Worm (Caenorhabditis elegans): ENCODE measurements around the gene C28D4.10.

C28D4.10 gene

ce11 chrIV:9717844-9718243 lies 20.4 kb upstream of the C28D4.10 start:
- TF ChIP-seq C16A3.4 (tag; optimal IDR thresholded peaks at IDR 0.05): no peak
- TF ChIP-seq alr-1 (tag; optimal IDR thresholded peaks at IDR 0.05; ENCODE audit: borderline replicate concordance): no peak
- no peak for TF ChIP-seq ets-5 (GFP tag; IDR thresholded peaks at IDR 0.05)
- no peak for TF ChIP-seq fkh-8 (tag; optimal IDR thresholded peaks at IDR 0.05)
- no peak for TF ChIP-seq Y116A8C.19 (tag; optimal IDR thresholded peaks at IDR 0.05; ENCODE audit: borderline replicate concordance)
- TF ChIP-seq xbp-1 (tag; optimal IDR thresholded peaks at IDR 0.05): no peak
- no peak for TF ChIP-seq sox-4 (tag; optimal IDR thresholded peaks at IDR 0.05)

ce11 chrIV:9718396-9718795 lies 19.9 kb upstream of the C28D4.10 start:
- no peak for TF ChIP-seq ceh-8 (GFP tag; optimal IDR thresholded peaks at IDR 0.05)
- no peak; the same call in 1 of the 2 replicates for TF ChIP-seq isw-1 (GFP tag; IDR thresholded peaks at IDR 0.05)
- peak; percentile 22 for TF ChIP-seq lin-15B (tag; optimal IDR thresholded peaks at IDR 0.05)
- TF ChIP-seq mab-9 (GFP tag; IDR thresholded peaks at IDR 0.05): no peak
- no peak for TF ChIP-seq ceh-63 (GFP tag; optimal IDR thresholded peaks at IDR 0.05)
- peak in 2 of 3 experiments; percentile 0 to 40 for TF ChIP-seq dpl-1 (GFP tag; optimal IDR thresholded peaks at IDR 0.05)
- TF ChIP-seq nhr-47 (tag; optimal IDR thresholded peaks at IDR 0.05): peak; percentile 70
- no peak for TF ChIP-seq zip-4 (GFP tag; optimal IDR thresholded peaks at IDR 0.05)
- TF ChIP-seq C16A3.4 (tag; optimal IDR thresholded peaks at IDR 0.05): peak; percentile 73
- TF ChIP-seq F16B12.6 (tag; optimal IDR thresholded peaks at IDR 0.05): no peak
- TF ChIP-seq ces-1 (GFP tag; optimal IDR thresholded peaks at IDR 0.05): no peak
- no peak for TF ChIP-seq tlp-1 (tag; optimal IDR thresholded peaks at IDR 0.05)
- no peak for TF ChIP-seq C34B4.2 (tag; optimal IDR thresholded peaks at IDR 0.05)
- peak; percentile 51 for TF ChIP-seq nhr-77 (tag; optimal IDR thresholded peaks at IDR 0.05)
- TF ChIP-seq efl-1 (optimal IDR thresholded peaks at IDR 0.05): peak; percentile 56 to 66
- TF ChIP-seq efl-1 (GFP tag; optimal IDR thresholded peaks at IDR 0.05 in 1 of 2): peak; percentile 32 to 94
- TF ChIP-seq elt-3 (tag; optimal IDR thresholded peaks at IDR 0.05): peak in 2 of 6 experiments; percentile 15 to 62
- peak; percentile 73 for TF ChIP-seq unc-130 (tag; optimal IDR thresholded peaks at IDR 0.05)
- TF ChIP-seq egl-13 (tag; optimal IDR thresholded peaks at IDR 0.05): no peak
- TF ChIP-seq aha-1 (tag; optimal IDR thresholded peaks at IDR 0.05): peak; percentile 24
- peak; percentile 63 for TF ChIP-seq unc-86 (tag; optimal IDR thresholded peaks at IDR 0.05)
- TF ChIP-seq blmp-1 (tag; optimal IDR thresholded peaks at IDR 0.05): peak; percentile 87
- TF ChIP-seq sptf-1 (tag; optimal IDR thresholded peaks at IDR 0.05): no peak
- no peak for TF ChIP-seq ama-1 (optimal IDR thresholded peaks at IDR 0.05)
- no peak for TF ChIP-seq nhr-12 (tag; optimal IDR thresholded peaks at IDR 0.05)
- TF ChIP-seq rnt-1 (tag; optimal IDR thresholded peaks at IDR 0.05): peak; percentile 80
- TF ChIP-seq alr-1 (tag; optimal IDR thresholded peaks at IDR 0.05; ENCODE audit: borderline replicate concordance): no peak
- TF ChIP-seq lin-14 (GFP tag; optimal IDR thresholded peaks at IDR 0.05): peak; percentile 93
- peak; percentile 90 for TF ChIP-seq nhr-71 (tag; optimal IDR thresholded peaks at IDR 0.05)
- peak; percentile 88 for TF ChIP-seq nhr-20 (tag; optimal IDR thresholded peaks at IDR 0.05)
- TF ChIP-seq ztf-11 (tag; optimal IDR thresholded peaks at IDR 0.05): no peak
- no peak for TF ChIP-seq ceh-90 (tag; optimal IDR thresholded peaks at IDR 0.05)
- TF ChIP-seq unc-62 (GFP tag; optimal IDR thresholded peaks at IDR 0.05): no peak
- TF ChIP-seq lin-39 (tag; optimal IDR thresholded peaks at IDR 0.05): no peak
- TF ChIP-seq vab-15 (tag; optimal IDR thresholded peaks at IDR 0.05): no peak
- TF ChIP-seq ets-5 (GFP tag; IDR thresholded peaks at IDR 0.05): no peak
- TF ChIP-seq swsn-7 (tag; optimal IDR thresholded peaks at IDR 0.05): peak; percentile 72
- TF ChIP-seq tbx-2 (tag; optimal IDR thresholded peaks at IDR 0.05): peak; percentile 81
- peak; percentile 40 to 52 for TF ChIP-seq egl-27 (tag; optimal IDR thresholded peaks at IDR 0.05)
- peak; percentile 4 for TF ChIP-seq nhr-11 (tag; optimal IDR thresholded peaks at IDR 0.05)
- no peak for TF ChIP-seq pqm-1 (tag; optimal IDR thresholded peaks at IDR 0.05)
- no peak for TF ChIP-seq fkh-4 (tag; optimal IDR thresholded peaks at IDR 0.05; ENCODE audit: borderline replicate concordance)
- no peak for TF ChIP-seq fkh-10 (GFP tag; optimal IDR thresholded peaks at IDR 0.05)
- TF ChIP-seq dsc-1 (tag; optimal IDR thresholded peaks at IDR 0.05): peak; percentile 62
- TF ChIP-seq xbp-1 (tag; optimal IDR thresholded peaks at IDR 0.05): peak; percentile 60
- peak; percentile 91 for TF ChIP-seq snu-23 (GFP tag; optimal IDR thresholded peaks at IDR 0.05)
- peak; percentile 61 for TF ChIP-seq nhr-19 (GFP tag; conservative IDR thresholded peaks at IDR 0.05)
- TF ChIP-seq unc-30 (tag; optimal IDR thresholded peaks at IDR 0.05): no peak
